Worm (Caenorhabditis elegans): ENCODE measurements around the gene gei-1.

The gei-1 gene

DNA sequence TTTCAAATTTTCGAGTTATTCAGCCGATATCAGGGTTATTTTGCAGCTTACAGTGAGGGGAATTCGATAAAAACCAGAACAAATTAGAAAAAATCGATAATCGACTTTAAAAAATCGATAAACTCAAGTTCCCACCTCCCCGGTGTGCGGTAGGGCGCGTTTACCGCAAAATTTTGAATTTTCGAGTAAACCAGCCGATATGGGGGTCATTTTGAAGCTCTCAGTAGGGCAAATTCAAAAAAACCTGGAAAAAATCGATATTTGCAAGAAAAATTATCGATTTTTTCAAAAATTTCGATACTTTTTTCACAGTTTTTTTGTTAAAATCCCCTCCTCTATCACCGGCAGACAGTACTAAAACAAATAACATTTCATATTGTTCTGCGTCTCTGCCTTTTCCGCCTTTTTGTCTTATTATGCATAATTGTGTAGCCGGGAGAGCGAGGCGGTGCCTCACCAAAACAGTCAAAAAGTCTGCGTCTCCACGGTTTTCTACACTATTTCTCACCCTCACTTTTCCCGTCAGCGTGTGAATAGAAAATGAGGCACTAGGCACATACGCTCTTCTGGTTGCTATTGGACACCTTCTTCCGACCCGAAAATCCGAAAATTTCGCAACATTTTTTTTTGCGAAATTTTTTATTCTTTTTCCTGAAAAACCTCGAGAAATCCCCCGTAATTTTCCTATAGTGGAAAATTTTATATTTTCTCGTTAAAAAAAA, 33.6 kb upstream of the gei-1 start, which contains the start of gene ral-1 (continued):
- no peak for TF ChIP-seq aly-2 (tag; optimal IDR thresholded peaks at IDR 0.05)
- no peak for TF ChIP-seq R02D3.7 (tag; optimal IDR thresholded peaks at IDR 0.05)
- peak; percentile 11 for TF ChIP-seq nhr-28 (tag; optimal IDR thresholded peaks at IDR 0.05)
- no peak for TF ChIP-seq lin-1 (GFP tag; IDR thresholded peaks at IDR 0.05)
- TF ChIP-seq fkh-10 (GFP tag; optimal IDR thresholded peaks at IDR 0.05), result no peak
- peak; percentile 3 for TF ChIP-seq dpl-1 (GFP tag; optimal IDR thresholded peaks at IDR 0.05)
- TF ChIP-seq T26A8.4 (GFP tag; IDR thresholded peaks at IDR 0.05), result no peak
- TF ChIP-seq tag-97 (GFP tag; IDR thresholded peaks at IDR 0.05), result no peak

DNA sequence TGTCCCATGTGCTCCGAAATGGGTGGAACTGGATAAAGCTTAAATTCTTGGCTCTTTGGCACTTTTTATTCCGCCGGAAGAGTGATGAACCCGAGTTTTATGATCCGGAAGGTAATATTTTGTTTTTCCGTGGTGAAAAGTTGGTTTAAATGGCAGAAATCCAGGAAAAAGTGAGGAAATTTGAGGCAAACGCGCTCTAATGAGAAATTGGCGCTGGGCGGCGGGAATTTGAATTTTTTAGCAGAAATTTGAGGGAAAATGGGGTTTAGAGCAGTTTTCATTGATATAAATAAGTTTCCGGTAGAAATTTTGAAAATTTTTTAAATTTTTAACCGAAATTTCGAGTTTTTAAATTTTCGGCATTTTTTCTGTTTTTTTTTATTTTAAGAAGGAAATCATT, 33.1 kb upstream of the gei-1 start:
- TF ChIP-seq Y105C5A.15 (GFP tag; IDR thresholded peaks at IDR 0.05) (no peak), egl-27 (tag; optimal IDR thresholded peaks at IDR 0.05) (no peak), nhr-25 (tag; optimal IDR thresholded peaks at IDR 0.05; ENCODE audit: borderline replicate concordance, insufficient read depth) (no peak), fkh-10 (GFP tag; optimal IDR thresholded peaks at IDR 0.05) (no peak), ceh-44 (GFP tag; IDR thresholded peaks at IDR 0.05) (no peak), lin-38 (GFP tag; IDR thresholded peaks at IDR 0.05) (peak; percentile 68)

DNA sequence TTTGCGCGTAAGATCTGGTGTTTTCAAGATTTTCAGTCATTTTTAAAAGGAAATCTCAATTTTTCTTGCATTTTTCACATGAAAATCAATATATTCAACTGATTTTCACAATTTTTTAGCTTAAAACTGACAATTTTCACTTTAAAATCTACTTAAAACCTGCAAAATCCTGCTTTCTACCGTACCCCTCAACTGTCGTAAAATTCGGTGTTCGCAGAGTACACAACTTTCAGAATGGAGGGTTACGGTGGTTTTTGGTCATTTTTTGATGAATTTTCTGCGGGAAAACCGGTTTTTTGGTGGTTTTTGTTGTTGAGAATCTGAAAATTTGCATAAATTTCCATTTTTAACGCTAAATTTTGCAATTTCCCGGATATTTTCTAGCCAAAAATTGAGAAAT, 32.6 kb upstream of the gei-1 start:
- TF ChIP-seq lin-29 (GFP tag; IDR thresholded peaks at IDR 0.05) (no peak), Y48G9A.11 (GFP tag; IDR thresholded peaks at IDR 0.05) (no peak), Y75B8A.6 (GFP tag; IDR thresholded peaks at IDR 0.05) (no peak), snpc-4 (tag; optimal IDR thresholded peaks at IDR 0.05) (no peak), lsy-2 (tag; optimal IDR thresholded peaks at IDR 0.05) (peak in 1 of 2 experiments; percentile 77), nhr-102 (tag; optimal IDR thresholded peaks at IDR 0.05) (no peak), ceh-32 (tag; optimal IDR thresholded peaks at IDR 0.05; ENCODE audit: poor library complexity) (no peak)

DNA sequence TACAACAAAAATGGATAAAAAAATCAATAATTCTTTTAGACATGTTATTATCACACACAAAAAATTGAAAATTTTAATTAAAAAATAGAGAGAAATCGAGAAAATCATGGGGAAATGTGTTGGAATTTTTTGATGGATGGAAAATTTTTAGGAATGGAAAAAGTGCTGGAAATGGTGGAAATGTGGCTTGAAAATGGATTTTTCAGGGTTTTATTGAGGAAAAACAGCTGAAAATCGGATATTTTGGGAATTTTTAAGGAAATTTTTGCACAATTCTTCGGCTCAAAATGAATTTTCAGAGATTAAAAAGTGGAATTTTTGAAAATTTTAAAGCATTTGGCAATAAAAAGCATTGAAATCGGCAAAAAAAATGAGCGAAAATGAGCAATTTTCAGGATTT, 26.8 kb upstream of the gei-1 start:
- TF ChIP-seq arid-1 (GFP tag; conservative IDR thresholded peaks at IDR 0.05) (peak; percentile 46; the same call in 1 of the 2 replicates), ctbp-1 (GFP tag; IDR thresholded peaks at IDR 0.05) (0 out of 2 replicates have a peak, but pooled peaks have one; percentile 32), php-3 (GFP tag; IDR thresholded peaks at IDR 0.05) (no peak), lin-1 (GFP tag; IDR thresholded peaks at IDR 0.05) (no peak), hif-1 (tag; optimal IDR thresholded peaks at IDR 0.05) (peak in 1 of 2 experiments; percentile 59), ceh-28 (tag; optimal IDR thresholded peaks at IDR 0.05) (peak; percentile 2), dmd-8 (GFP tag; IDR thresholded peaks at IDR 0.05) (no peak), lin-38 (GFP tag; IDR thresholded peaks at IDR 0.05) (no peak)

DNA sequence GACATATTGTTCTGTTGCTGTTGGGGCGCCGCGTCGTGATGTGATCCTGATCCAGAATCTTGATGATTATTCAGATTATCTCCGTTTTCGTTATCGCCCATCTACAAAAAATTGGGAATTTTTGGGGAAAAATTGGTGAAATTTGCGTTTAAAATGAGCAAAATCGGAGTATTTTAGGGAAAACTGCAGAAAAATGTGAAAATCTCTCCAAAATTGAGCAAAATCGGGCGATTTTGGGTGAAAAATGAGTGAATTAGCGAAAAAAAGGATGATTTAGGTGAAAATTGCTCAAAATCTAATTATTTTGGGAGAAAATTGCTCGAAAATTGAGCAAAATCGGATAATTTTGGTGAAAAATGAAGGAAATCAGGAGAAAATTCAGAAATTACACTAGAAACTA, 23.5 kb upstream of the gei-1 start, which contains the start of gene Y53G8AR.9:
TSS of gene Y53G8AR.9 (minus strand) at position 101 of the 400 bp plus-strand sequence.
- TF ChIP-seq spr-1 (tag; optimal IDR thresholded peaks at IDR 0.05), result no peak
- peak; percentile 71 for TF ChIP-seq aha-1 (tag)

DNA sequence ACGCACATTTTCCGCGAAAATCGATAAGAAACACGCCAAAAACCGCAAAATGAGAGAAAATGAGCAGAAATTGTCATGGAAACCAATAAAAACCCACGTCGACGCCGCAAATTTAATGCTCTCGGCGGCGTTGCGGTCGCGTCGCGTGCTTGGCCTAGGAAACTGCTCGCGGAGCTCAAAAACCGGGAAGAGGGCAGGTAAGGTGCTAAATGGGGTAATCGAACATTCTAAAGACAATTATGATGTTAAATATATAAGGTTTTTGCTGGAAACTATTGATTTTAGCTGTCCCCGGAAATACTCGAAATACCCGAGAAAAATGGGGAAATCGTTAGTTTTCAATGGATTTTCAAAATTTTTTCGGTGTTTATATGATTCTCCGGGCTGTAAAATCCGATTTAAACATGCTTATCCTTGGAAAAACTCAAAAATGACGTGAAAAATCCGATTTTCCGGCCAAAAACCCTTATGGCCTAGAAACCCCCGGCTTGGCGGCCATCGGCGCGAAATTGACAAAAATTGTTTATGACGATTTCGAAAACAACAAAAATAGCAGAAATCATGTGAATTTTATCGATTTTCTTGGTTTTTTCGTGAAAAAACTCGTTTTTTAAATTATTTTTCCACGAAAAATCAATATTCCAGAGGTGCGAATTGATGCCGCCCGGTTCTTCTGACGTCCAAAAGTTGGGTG, 22.2 kb upstream of the gei-1 start, which contains the start of gene phf-15:
TSS of gene phf-15 (plus strand) at position 537 of the 694 bp plus-strand sequence.
- TF ChIP-seq set-16 (GFP tag; IDR thresholded peaks at IDR 0.05) (no peak), mes-2 (tag; optimal IDR thresholded peaks at IDR 0.05; ENCODE audit: poor library complexity, severe bottlenecking) (peak; percentile 56), madf-5 (GFP tag; IDR thresholded peaks at IDR 0.05) (no peak), nhr-11 (tag; optimal IDR thresholded peaks at IDR 0.05) (no peak), nhr-42 (GFP tag; IDR thresholded peaks at IDR 0.05) (no peak), hif-1 (tag; optimal IDR thresholded peaks at IDR 0.05) (peak in 1 of 2 experiments; percentile 58), mdt-29 (GFP tag; IDR thresholded peaks at IDR 0.05) (0 out of 2 replicates have a peak, but pooled peaks have one; percentile 29), dpl-1 (GFP tag; optimal IDR thresholded peaks at IDR 0.05) (peak; percentile 8), daf-16 (GFP tag; optimal IDR thresholded peaks at IDR 0.05) (no peak), daf-16 (tag; optimal IDR thresholded peaks at IDR 0.05) (peak; percentile 2), F10B5.3 (tag; optimal IDR thresholded peaks at IDR 0.05) (no peak)

Measured in whole organism, L4 larva.